Fruit fly (Drosophila melanogaster): ENCODE data around the gene jvl.
A peak's percentile ranks its signal among the peaks of the same experiment; 100 is the strongest.

jvl gene

DNA sequence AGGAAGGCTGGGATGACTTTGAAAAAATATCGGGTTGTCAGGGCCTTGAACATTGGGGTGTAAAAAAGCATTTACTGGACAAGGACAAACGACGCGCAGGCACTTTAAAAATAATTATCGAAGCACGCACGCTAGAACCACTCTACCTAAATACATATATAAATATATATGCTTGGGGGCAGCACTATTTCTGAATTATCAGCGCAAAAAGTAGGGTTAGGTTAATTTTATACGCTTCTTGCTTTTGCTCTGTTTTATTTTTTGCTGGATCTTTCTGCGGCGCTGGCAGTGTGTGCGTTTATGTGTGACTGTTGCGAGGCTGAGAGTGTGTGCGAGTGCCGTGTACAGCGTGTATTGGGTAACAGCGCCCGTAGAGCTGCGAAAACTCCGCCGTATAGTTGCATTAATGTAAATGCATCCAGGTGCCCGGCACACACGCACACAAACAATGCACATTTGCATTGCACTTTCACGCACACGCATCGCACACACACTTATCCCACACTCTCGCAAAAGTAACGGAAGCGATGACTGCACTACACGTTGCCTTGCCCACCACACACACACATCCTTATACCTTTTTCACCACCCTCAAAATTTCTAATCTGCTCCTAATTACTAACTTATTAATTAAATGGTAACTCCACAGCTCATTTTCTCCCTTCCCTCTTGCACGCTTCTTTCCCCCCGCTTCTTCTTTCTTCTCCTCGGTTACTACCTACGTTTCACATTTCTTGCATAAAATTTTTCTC is 1.7 kb upstream of the jvl start:
- TF ChIP-seq usp (GFP tag; optimal IDR thresholded peaks at IDR 0.05) (no peak), EcR (GFP tag; optimal IDR thresholded peaks at IDR 0.05) (no peak), CG8478 (optimal IDR thresholded peaks at IDR 0.05) (no peak), Dll (optimal IDR thresholded peaks at IDR 0.05) (no peak), psq (optimal IDR thresholded peaks at IDR 0.05) (no peak), pan (optimal IDR thresholded peaks at IDR 0.05) (no peak)

DNA sequence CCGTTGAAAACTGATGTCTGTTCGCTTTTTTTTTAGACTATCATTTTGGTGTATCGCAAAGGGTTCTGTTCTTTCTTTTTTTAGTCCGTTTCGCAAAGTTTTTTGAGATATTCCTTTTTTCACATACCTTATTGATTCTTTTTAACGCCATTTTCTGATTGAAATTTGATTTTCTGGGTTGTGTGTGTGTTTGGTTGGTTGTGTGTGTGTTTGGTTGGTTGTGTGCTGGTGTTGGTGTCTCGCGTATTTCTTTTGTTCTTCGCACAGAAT is 1.2 kb upstream of the jvl start:
- no peak for TF ChIP-seq Dll (optimal IDR thresholded peaks at IDR 0.05)
- no peak for TF ChIP-seq pan (optimal IDR thresholded peaks at IDR 0.05)
- no peak for TF ChIP-seq EcR (GFP tag; optimal IDR thresholded peaks at IDR 0.05)
- no peak for TF ChIP-seq CG8478 (optimal IDR thresholded peaks at IDR 0.05)
- no peak for TF ChIP-seq psq (optimal IDR thresholded peaks at IDR 0.05)
- TF ChIP-seq usp (GFP tag; optimal IDR thresholded peaks at IDR 0.05) = no peak

dm6 chr3R:14740658-14741191 is 657 bp upstream of the jvl start:
- TF ChIP-seq CG8478 (optimal IDR thresholded peaks at IDR 0.05) (peak; percentile 86), usp (GFP tag; optimal IDR thresholded peaks at IDR 0.05) (no peak), Dll (optimal IDR thresholded peaks at IDR 0.05) (no peak)

dm6 chr3R:14742064-14742463 is 682 bp downstream of the jvl start:
- TF ChIP-seq pan (optimal IDR thresholded peaks at IDR 0.05) (no peak), CG8478 (optimal IDR thresholded peaks at IDR 0.05) (no peak), Dll (optimal IDR thresholded peaks at IDR 0.05) (no peak), usp (GFP tag; optimal IDR thresholded peaks at IDR 0.05) (no peak), EcR (GFP tag; optimal IDR thresholded peaks at IDR 0.05) (no peak), psq (optimal IDR thresholded peaks at IDR 0.05) (no peak)

DNA sequence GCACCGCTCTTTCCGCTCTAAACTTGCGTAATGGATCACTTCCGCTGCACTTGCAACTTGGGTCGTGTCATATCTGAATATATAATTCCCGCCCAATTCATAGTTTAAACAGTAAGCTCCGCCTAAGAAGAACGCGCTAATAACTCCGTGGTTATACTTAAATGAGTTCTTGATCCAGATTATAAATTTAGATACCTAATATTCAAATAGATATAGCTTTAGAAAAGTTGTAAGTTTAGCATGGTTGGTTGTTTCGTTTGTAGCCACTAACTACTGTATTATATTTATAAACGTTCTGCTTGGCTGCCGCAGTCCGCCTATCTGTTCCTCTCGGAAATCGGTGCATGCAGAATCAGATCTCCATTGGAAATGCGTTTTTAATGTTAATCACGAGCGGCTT is 1.5 kb downstream of the jvl start:
- TF ChIP-seq psq (optimal IDR thresholded peaks at IDR 0.05) = no peak
- TF ChIP-seq CG8478 (optimal IDR thresholded peaks at IDR 0.05) = no peak
- TF ChIP-seq EcR (GFP tag; optimal IDR thresholded peaks at IDR 0.05) = no peak
- TF ChIP-seq Dll (optimal IDR thresholded peaks at IDR 0.05) = no peak
- TF ChIP-seq pan (optimal IDR thresholded peaks at IDR 0.05) = no peak
- TF ChIP-seq usp (GFP tag; optimal IDR thresholded peaks at IDR 0.05) = no peak

dm6 chr3R:14743418-14743817 is 2.0 kb downstream of the jvl start:
- TF ChIP-seq EcR (GFP tag; optimal IDR thresholded peaks at IDR 0.05) = no peak
- no peak for TF ChIP-seq pan (optimal IDR thresholded peaks at IDR 0.05)
- no peak for TF ChIP-seq CG8478 (optimal IDR thresholded peaks at IDR 0.05)
- no peak for TF ChIP-seq usp (GFP tag; optimal IDR thresholded peaks at IDR 0.05)
- TF ChIP-seq Dll (optimal IDR thresholded peaks at IDR 0.05) = no peak
- TF ChIP-seq psq (optimal IDR thresholded peaks at IDR 0.05) = no peak

dm6 chr3R:14744339-14745129 is 3.2 kb downstream of the jvl start:
- no peak for TF ChIP-seq CG8478 (optimal IDR thresholded peaks at IDR 0.05)

DNA sequence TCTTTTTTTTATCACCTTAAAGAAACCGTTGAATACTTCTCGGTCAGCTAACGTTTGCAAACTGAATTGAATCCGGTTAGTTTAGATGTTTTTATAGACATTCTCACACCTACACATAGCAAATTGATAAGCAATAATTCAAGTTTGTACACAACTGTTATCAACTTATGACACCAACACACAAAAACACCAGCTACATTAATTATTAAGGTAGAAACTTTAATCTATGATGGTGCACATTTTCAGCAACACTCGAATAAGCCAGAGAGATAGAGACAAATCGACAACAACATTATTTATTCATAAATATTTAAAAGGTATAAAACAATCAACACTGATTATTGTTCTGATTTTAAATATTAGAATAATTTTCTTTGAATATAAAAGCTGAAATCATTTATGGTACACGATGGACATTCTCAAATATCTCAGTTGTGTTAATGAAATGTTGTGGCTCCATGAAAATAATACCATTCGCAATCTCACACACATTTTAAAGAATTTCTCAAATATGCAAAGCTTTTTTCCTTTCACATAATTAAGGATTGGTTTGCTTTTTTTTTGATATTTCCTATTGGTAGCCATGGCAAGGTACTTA is 6.0 kb downstream of the jvl start:
- TF ChIP-seq psq (optimal IDR thresholded peaks at IDR 0.05) (no peak), usp (GFP tag; optimal IDR thresholded peaks at IDR 0.05) (no peak), Dll (optimal IDR thresholded peaks at IDR 0.05) (no peak), pan (optimal IDR thresholded peaks at IDR 0.05) (no peak), EcR (GFP tag; optimal IDR thresholded peaks at IDR 0.05) (no peak), CG8478 (optimal IDR thresholded peaks at IDR 0.05) (no peak)

dm6 chr3R:14747915-14748314 is 6.5 kb downstream of the jvl start:
- no peak for TF ChIP-seq psq (optimal IDR thresholded peaks at IDR 0.05)
- TF ChIP-seq Dll (optimal IDR thresholded peaks at IDR 0.05) = no peak
- TF ChIP-seq CG8478 (optimal IDR thresholded peaks at IDR 0.05) = no peak
- no peak for TF ChIP-seq pan (optimal IDR thresholded peaks at IDR 0.05)

- TF ChIP-seq usp (GFP tag; optimal IDR thresholded peaks at IDR 0.05) = no peak
- TF ChIP-seq EcR (GFP tag; optimal IDR thresholded peaks at IDR 0.05) = peak in 1 of 2 experiments; percentile 20
Measured at dm6 chr3R:14748323-14749076, 7.1 kb downstream of the jvl start.

DNA sequence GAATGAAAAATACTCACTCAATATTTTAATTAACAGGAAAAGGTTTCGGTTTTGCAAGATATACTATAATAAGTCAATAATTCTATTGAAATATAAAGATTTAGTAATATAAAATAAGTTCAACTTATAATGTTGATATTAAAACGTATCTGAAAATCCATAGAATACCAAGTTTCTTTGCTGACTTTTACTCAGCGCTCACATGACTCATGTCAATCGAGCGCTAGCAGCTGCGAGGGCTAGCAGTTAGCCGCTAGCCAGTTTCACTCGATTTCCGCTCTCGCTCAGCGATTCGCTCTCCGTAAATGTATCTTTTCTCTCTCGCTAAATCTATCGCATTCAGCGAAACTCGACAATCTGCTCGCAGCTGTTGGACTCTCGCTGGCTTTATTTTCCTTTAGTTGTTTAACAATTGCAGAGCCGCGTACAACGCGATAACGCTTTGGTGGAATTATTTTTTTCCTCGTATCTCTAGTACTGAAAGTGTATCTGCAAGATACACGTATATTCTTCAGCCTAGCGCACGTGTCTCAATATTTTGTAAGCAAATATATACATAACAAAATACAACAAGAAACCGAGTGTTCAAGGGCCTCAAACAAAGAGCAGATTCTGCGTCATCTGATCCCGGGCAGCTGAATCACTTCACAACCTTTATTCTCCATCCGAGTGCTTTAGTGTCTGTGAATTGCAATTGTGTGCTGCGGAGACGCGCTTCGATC is 7.9 kb downstream of the jvl start:
- TF ChIP-seq EcR (GFP tag; optimal IDR thresholded peaks at IDR 0.05) (no peak), Dll (optimal IDR thresholded peaks at IDR 0.05) (no peak), CG8478 (optimal IDR thresholded peaks at IDR 0.05) (no peak), usp (GFP tag; optimal IDR thresholded peaks at IDR 0.05) (no peak), psq (optimal IDR thresholded peaks at IDR 0.05) (no peak), pan (optimal IDR thresholded peaks at IDR 0.05) (no peak)

Measured in whole organism.